Comparison of ENCODE assay signal across 7 worm cellular contexts in the genomic region with DNA sequence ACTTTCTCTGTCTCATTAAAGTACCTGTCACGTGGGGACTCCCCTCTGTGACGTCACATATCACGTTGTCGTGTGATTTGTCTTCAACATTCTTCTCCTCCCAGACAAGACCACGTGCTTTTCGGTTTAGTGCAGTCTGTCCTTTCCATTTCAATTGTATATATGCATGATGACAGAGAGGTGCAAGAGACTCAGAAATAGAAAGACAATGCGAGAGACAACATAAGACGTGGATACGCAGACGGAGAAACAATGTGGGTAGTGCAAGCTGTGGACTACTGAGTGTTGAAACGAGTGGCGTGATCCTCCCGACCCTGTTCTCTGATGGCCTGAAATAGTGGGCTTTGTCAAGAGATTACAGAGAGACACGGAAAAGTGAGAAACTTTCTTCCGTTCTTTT.
TF ChIP-seq lines count a peak whose summit lies in the region.

No protein-coding gene starts in this region.

TF ChIP-seq in whole organism, L1 larva, 84 proteins besides CTCF, POLR2A, EP300 and RAD21 (continued from another document and continues in another):
- TF ChIP-seq mep-1 (tag; optimal IDR thresholded peaks at IDR 0.05; lab: Kevin White, UChicago) (peak; percentile 99), fkh-10 (GFP tag; optimal IDR thresholded peaks at IDR 0.05; lab: Kevin White, UChicago) (peak; percentile 54), lsy-2 (tag; optimal IDR thresholded peaks at IDR 0.05; lab: Kevin White, UChicago) (peak; percentile 91 to 92), irx-1 (tag; optimal IDR thresholded peaks at IDR 0.05; lab: Kevin White, UChicago) (peak; percentile 94), lin-14 (GFP tag; optimal IDR thresholded peaks at IDR 0.05; lab: Kevin White, UChicago) (peak; percentile 99), pqm-1 (tag; optimal IDR thresholded peaks at IDR 0.05; lab: Kevin White, UChicago) (no peak), Y116A8C.19 (tag; optimal IDR thresholded peaks at IDR 0.05; lab: Kevin White, UChicago; ENCODE audit: borderline replicate concordance) (no peak), snpc-4 (tag; optimal IDR thresholded peaks at IDR 0.05; lab: Kevin White, UChicago) (peak; percentile 84), nhr-20 (tag; optimal IDR thresholded peaks at IDR 0.05; lab: Kevin White, UChicago) (peak; percentile 99), nhr-84 (tag; optimal IDR thresholded peaks at IDR 0.05; lab: Kevin White, UChicago) (no peak), nhr-47 (tag; optimal IDR thresholded peaks at IDR 0.05; lab: Kevin White, UChicago) (peak; percentile 97), unc-30 (tag; optimal IDR thresholded peaks at IDR 0.05; lab: Kevin White, UChicago) (no peak), nhr-19 (GFP tag; conservative IDR thresholded peaks at IDR 0.05; lab: Robert Waterston, UW) (peak; percentile 95), egl-27 (tag; optimal IDR thresholded peaks at IDR 0.05; lab: Kevin White, UChicago) (peak; percentile 40 to 58), zip-4 (GFP tag; optimal IDR thresholded peaks at IDR 0.05; lab: Kevin White, UChicago) (peak; percentile 68), efl-1 (optimal IDR thresholded peaks at IDR 0.05; lab: Kevin White, UChicago) (peak; percentile 85 to 89), efl-1 (GFP tag; optimal IDR thresholded peaks at IDR 0.05 in 1 of 2; lab: Kevin White, UChicago) (peak; percentile 72 to 97)

TF ChIP-seq in whole organism, L2 larva, 48 proteins besides CTCF, POLR2A, EP300 and RAD21 (continued from another document and continues in another):
- TF ChIP-seq mab-5 (tag; optimal IDR thresholded peaks at IDR 0.05; lab: Kevin White, UChicago) (peak; percentile 81), nhr-21 (tag; optimal IDR thresholded peaks at IDR 0.05; lab: Kevin White, UChicago) (peak; percentile 98), lsy-2 (tag; optimal IDR thresholded peaks at IDR 0.05; lab: Kevin White, UChicago) (peak; percentile 64 to 95), aly-2 (tag; optimal IDR thresholded peaks at IDR 0.05; lab: Kevin White, UChicago) (no peak), lin-11 (tag; optimal IDR thresholded peaks at IDR 0.05; lab: Kevin White, UChicago) (peak; percentile 62), mdl-1 (tag; optimal IDR thresholded peaks at IDR 0.05; lab: Kevin White, UChicago) (peak; percentile 98 to 99), egl-27 (tag; optimal IDR thresholded peaks at IDR 0.05; lab: Kevin White, UChicago) (peak; percentile 87), nhr-77 (tag; optimal IDR thresholded peaks at IDR 0.05; lab: Kevin White, UChicago) (no peak), nhr-12 (tag; optimal IDR thresholded peaks at IDR 0.05; lab: Kevin White, UChicago) (no peak), ztf-1 (GFP tag; conservative IDR thresholded peaks at IDR 0.05; lab: Robert Waterston, UW) (no peak), C34F6.9 (tag; optimal IDR thresholded peaks at IDR 0.05; lab: Kevin White, UChicago) (peak; percentile 99), unc-55 (GFP tag; optimal IDR thresholded peaks at IDR 0.05; lab: Kevin White, UChicago) (peak; percentile 80), unc-62 (GFP tag; optimal IDR thresholded peaks at IDR 0.05; lab: Kevin White, UChicago) (peak; percentile 88), gmeb-1 (tag; optimal IDR thresholded peaks at IDR 0.05; lab: Kevin White, UChicago) (peak; percentile 89), F13H6.1 (tag; optimal IDR thresholded peaks at IDR 0.05; lab: Kevin White, UChicago) (peak; percentile 97), elt-1 (tag; optimal IDR thresholded peaks at IDR 0.05; lab: Kevin White, UChicago) (peak; percentile 28), peb-1 (tag; optimal IDR thresholded peaks at IDR 0.05; lab: Kevin White, UChicago) (no peak), skn-1 (tag; optimal IDR thresholded peaks at IDR 0.05; lab: Kevin White, UChicago) (peak; percentile 53), nhr-11 (tag; optimal IDR thresholded peaks at IDR 0.05; lab: Kevin White, UChicago) (no peak)

TF ChIP-seq in whole organism, L3 larva, 47 proteins besides CTCF, POLR2A, EP300 and RAD21 (continued from another document and continues in another):
- no peak for TF ChIP-seq nhr-237 (tag; optimal IDR thresholded peaks at IDR 0.05; lab: Kevin White, UChicago)
- TF ChIP-seq zag-1 (tag; optimal IDR thresholded peaks at IDR 0.05; lab: Kevin White, UChicago), result no peak
- TF ChIP-seq daf-12 (tag; optimal IDR thresholded peaks at IDR 0.05; lab: Kevin White, UChicago), result no peak
- no peak for TF ChIP-seq ceh-82 (tag; optimal IDR thresholded peaks at IDR 0.05; lab: Kevin White, UChicago)
- peak; percentile 69 for TF ChIP-seq elt-1 (tag; optimal IDR thresholded peaks at IDR 0.05; lab: Kevin White, UChicago)
- no peak for TF ChIP-seq fkh-2 (tag; optimal IDR thresholded peaks at IDR 0.05; lab: Kevin White, UChicago)
- TF ChIP-seq nhr-43 (tag; optimal IDR thresholded peaks at IDR 0.05; lab: Kevin White, UChicago; ENCODE audit: poor library complexity, severe bottlenecking), result peak; percentile 96
- peak; percentile 86 for TF ChIP-seq hmg-11 (tag; optimal IDR thresholded peaks at IDR 0.05; lab: Kevin White, UChicago)
- TF ChIP-seq tbx-2 (tag; optimal IDR thresholded peaks at IDR 0.05; lab: Kevin White, UChicago), result peak; percentile 92
- peak; percentile 94 for TF ChIP-seq nfya-1 (tag; optimal IDR thresholded peaks at IDR 0.05; lab: Kevin White, UChicago; ENCODE audit: insufficient read depth)
- peak; percentile 68 for TF ChIP-seq nhr-11 (tag; optimal IDR thresholded peaks at IDR 0.05; lab: Kevin White, UChicago)
- no peak for TF ChIP-seq aly-2 (tag; optimal IDR thresholded peaks at IDR 0.05; lab: Kevin White, UChicago)
- TF ChIP-seq elt-3 (tag; optimal IDR thresholded peaks at IDR 0.05; lab: Kevin White, UChicago), result peak in 1 of 3 experiments; percentile 34
- peak; percentile 93 for TF ChIP-seq lsy-12 (tag; optimal IDR thresholded peaks at IDR 0.05; lab: Kevin White, UChicago)
- peak; percentile 56 for TF ChIP-seq lin-15B (tag; optimal IDR thresholded peaks at IDR 0.05; lab: Kevin White, UChicago)
- TF ChIP-seq elt-2 (tag; optimal IDR thresholded peaks at IDR 0.05; lab: Kevin White, UChicago), result peak; percentile 94
- no peak for TF ChIP-seq ceh-9 (tag; optimal IDR thresholded peaks at IDR 0.05; lab: Kevin White, UChicago)
- TF ChIP-seq nhr-67 (tag; optimal IDR thresholded peaks at IDR 0.05; lab: Kevin White, UChicago), result no peak
- TF ChIP-seq jun-1 (tag; optimal IDR thresholded peaks at IDR 0.05; lab: Kevin White, UChicago), result peak; percentile 95

TF ChIP-seq in whole organism, L4 larva, 104 proteins besides CTCF, POLR2A, EP300 and RAD21 (continued from another document and continues in another):
- TF ChIP-seq lin-15B (tag; optimal IDR thresholded peaks at IDR 0.05; lab: Kevin White, UChicago) (no peak), unc-130 (GFP tag; optimal IDR thresholded peaks at IDR 0.05; lab: Kevin White, UChicago) (no peak), daf-12 (tag; optimal IDR thresholded peaks at IDR 0.05; lab: Kevin White, UChicago) (no peak), lin-29 (GFP tag; IDR thresholded peaks at IDR 0.05; lab: Robert Waterston, UW) (peak; percentile 67; the same call in 1 of the 2 replicates), lir-3 (tag; optimal IDR thresholded peaks at IDR 0.05; lab: Kevin White, UChicago) (no peak), madf-9 (GFP tag; conservative IDR thresholded peaks at IDR 0.05; lab: Robert Waterston, UW) (0 out of 2 replicates have a peak, but pooled peaks have one; percentile 44), nhr-77 (tag; optimal IDR thresholded peaks at IDR 0.05; lab: Kevin White, UChicago) (no peak), nhr-10 (tag; optimal IDR thresholded peaks at IDR 0.05; lab: Kevin White, UChicago) (peak; percentile 38), daf-16 (GFP tag; optimal IDR thresholded peaks at IDR 0.05; lab: Kevin White, UChicago) (peak; percentile 62 to 79), daf-16 (tag; optimal IDR thresholded peaks at IDR 0.05; lab: Kevin White, UChicago) (peak; percentile 89), mdl-1 (tag; optimal IDR thresholded peaks at IDR 0.05; lab: Kevin White, UChicago) (peak; percentile 99), Y75B8A.6 (GFP tag; IDR thresholded peaks at IDR 0.05; lab: Robert Waterston, UW) (peak; percentile 52; the same call in 1 of the 2 replicates), fos-1 (tag; optimal IDR thresholded peaks at IDR 0.05; lab: Kevin White, UChicago) (peak; percentile 14), mxl-3 (GFP tag; optimal IDR thresholded peaks at IDR 0.05; lab: Kevin White, UChicago) (peak; percentile 99), ztf-7 (tag; optimal IDR thresholded peaks at IDR 0.05; lab: Kevin White, UChicago) (peak; percentile 75), ceh-44 (GFP tag; IDR thresholded peaks at IDR 0.05; lab: Robert Waterston, UW) (no peak), zfp-2 (tag; optimal IDR thresholded peaks at IDR 0.05; lab: Kevin White, UChicago) (peak; percentile 82), ceh-82 (tag; optimal IDR thresholded peaks at IDR 0.05; lab: Kevin White, UChicago) (no peak), Y105C5A.15 (GFP tag; IDR thresholded peaks at IDR 0.05; lab: Robert Waterston, UW) (no peak)

TF ChIP-seq in whole organism, late embryonic, 69 proteins besides CTCF, POLR2A, EP300 and RAD21 (continued from another document and continues in another):
- peak; percentile 68 for TF ChIP-seq ref-2 (tag; optimal IDR thresholded peaks at IDR 0.05; lab: Kevin White, UChicago)
- TF ChIP-seq pax-1 (tag; optimal IDR thresholded peaks at IDR 0.05; lab: Kevin White, UChicago), result no peak
- TF ChIP-seq ceh-19 (GFP tag; optimal IDR thresholded peaks at IDR 0.05; lab: Kevin White, UChicago), result no peak
- peak; percentile 38 for TF ChIP-seq pros-1 (tag; optimal IDR thresholded peaks at IDR 0.05; lab: Kevin White, UChicago)
- no peak for TF ChIP-seq pha-2 (tag; optimal IDR thresholded peaks at IDR 0.05; lab: Kevin White, UChicago)
- no peak for TF ChIP-seq C38D4.7 (GFP tag; optimal IDR thresholded peaks at IDR 0.05; lab: Kevin White, UChicago)
- no peak for TF ChIP-seq eyg-1 (tag; optimal IDR thresholded peaks at IDR 0.05; lab: Kevin White, UChicago)
- peak; percentile 47 for TF ChIP-seq ceh-30 (tag; optimal IDR thresholded peaks at IDR 0.05; lab: Kevin White, UChicago)
- TF ChIP-seq ceh-31 (tag; optimal IDR thresholded peaks at IDR 0.05; lab: Kevin White, UChicago), result peak; percentile 56
- peak; percentile 25 for TF ChIP-seq dve-1 (tag; optimal IDR thresholded peaks at IDR 0.05; lab: Kevin White, UChicago)
- TF ChIP-seq ahr-1 (tag; optimal IDR thresholded peaks at IDR 0.05; lab: Kevin White, UChicago), result no peak
- TF ChIP-seq pqm-1 (tag; optimal IDR thresholded peaks at IDR 0.05; lab: Kevin White, UChicago), result no peak
- TF ChIP-seq Y22D7AL.16 (tag; optimal IDR thresholded peaks at IDR 0.05; lab: Kevin White, UChicago), result no peak
- no peak for TF ChIP-seq ceh-45 (GFP tag; IDR thresholded peaks at IDR 0.05; lab: Robert Waterston, UW)
- TF ChIP-seq tbx-7 (tag; optimal IDR thresholded peaks at IDR 0.05; lab: Kevin White, UChicago), result no peak
- peak; percentile 96 for TF ChIP-seq hlh-30 (tag; optimal IDR thresholded peaks at IDR 0.05; lab: Kevin White, UChicago; ENCODE audit: insufficient read depth)
- TF ChIP-seq ceh-6 (GFP tag; optimal IDR thresholded peaks at IDR 0.05; lab: Kevin White, UChicago), result no peak
- TF ChIP-seq nhr-11 (tag; optimal IDR thresholded peaks at IDR 0.05; lab: Kevin White, UChicago), result no peak
- no peak for TF ChIP-seq ama-1 (optimal IDR thresholded peaks at IDR 0.05; lab: Kevin White, UChicago)
- no peak for TF ChIP-seq F13H6.1 (tag; optimal IDR thresholded peaks at IDR 0.05; lab: Kevin White, UChicago)
- no peak for TF ChIP-seq hlh-15 (tag; optimal IDR thresholded peaks at IDR 0.05; lab: Kevin White, UChicago)

TF ChIP-seq in whole organism, mixed stage, embryonic, 35 proteins besides CTCF, POLR2A, EP300 and RAD21 (continued from another document):
- TF ChIP-seq drap-1 (GFP tag; optimal IDR thresholded peaks at IDR 0.05; lab: Kevin White, UChicago), result peak; percentile 0
- TF ChIP-seq lsy-2 (tag; optimal IDR thresholded peaks at IDR 0.05; lab: Kevin White, UChicago), result peak; percentile 39
- peak; percentile 6 for TF ChIP-seq M03D4.4 (tag; optimal IDR thresholded peaks at IDR 0.05; lab: Kevin White, UChicago)
- no peak for TF ChIP-seq ceh-43 (GFP tag; optimal IDR thresholded peaks at IDR 0.05; lab: Kevin White, UChicago)
- TF ChIP-seq ztf-11 (tag; optimal IDR thresholded peaks at IDR 0.05; lab: Kevin White, UChicago), result no peak
- TF ChIP-seq sem-2 (GFP tag; optimal IDR thresholded peaks at IDR 0.05; lab: Kevin White, UChicago), result no peak
- TF ChIP-seq elt-1 (tag; optimal IDR thresholded peaks at IDR 0.05; lab: Kevin White, UChicago; ENCODE audit: borderline replicate concordance, insufficient read depth), result no peak
- TF ChIP-seq elt-3 (tag; optimal IDR thresholded peaks at IDR 0.05; lab: Kevin White, UChicago), result peak; percentile 61
- peak; percentile 77 for TF ChIP-seq ces-1 (GFP tag; optimal IDR thresholded peaks at IDR 0.05; lab: Kevin White, UChicago)
- TF ChIP-seq nhr-12 (tag; optimal IDR thresholded peaks at IDR 0.05; lab: Kevin White, UChicago), result no peak
- TF ChIP-seq unc-62 (GFP tag; optimal IDR thresholded peaks at IDR 0.05; lab: Kevin White, UChicago), result peak; percentile 78
- TF ChIP-seq nhr-2 (tag; optimal IDR thresholded peaks at IDR 0.05; lab: Kevin White, UChicago), result no peak
- TF ChIP-seq cnd-1 (tag; optimal IDR thresholded peaks at IDR 0.05; lab: Kevin White, UChicago), result peak; percentile 15
- no peak for TF ChIP-seq sptf-1 (tag; optimal IDR thresholded peaks at IDR 0.05; lab: Kevin White, UChicago)
- no peak for TF ChIP-seq hlh-1 (tag; optimal IDR thresholded peaks at IDR 0.05; lab: Kevin White, UChicago)
- no peak for TF ChIP-seq flh-1 (GFP tag; optimal IDR thresholded peaks at IDR 0.05; lab: Kevin White, UChicago)
- TF ChIP-seq lin-32 (GFP tag; optimal IDR thresholded peaks at IDR 0.05; lab: Kevin White, UChicago), result no peak
- peak; percentile 33 for TF ChIP-seq nhr-237 (tag; optimal IDR thresholded peaks at IDR 0.05; lab: Kevin White, UChicago)
- TF ChIP-seq mls-2 (tag; optimal IDR thresholded peaks at IDR 0.05; lab: Kevin White, UChicago), result no peak
TF ChIP-seq in whole organism, mixed stage, embryonic: peak in this region for 15.

TF ChIP-seq in whole organism, young adult, 124 proteins besides CTCF, POLR2A, EP300 and RAD21 (continued from another document and continues in another):
- TF ChIP-seq nfya-1 (tag; optimal IDR thresholded peaks at IDR 0.05; lab: Kevin White, UChicago; ENCODE audit: borderline replicate concordance, insufficient read depth) (no peak), ztf-22 (GFP tag; optimal IDR thresholded peaks at IDR 0.05; lab: Kevin White, UChicago) (peak; percentile 89), madf-8 (GFP tag; conservative IDR thresholded peaks at IDR 0.05; lab: Robert Waterston, UW) (no peak), lin-26 (GFP tag; IDR thresholded peaks at IDR 0.05; lab: Robert Waterston, UW) (peak; percentile 71; the same call in 1 of the 2 replicates), ceh-58 (GFP tag; IDR thresholded peaks at IDR 0.05; lab: Robert Waterston, UW) (no peak), K12H6.12 (tag; optimal IDR thresholded peaks at IDR 0.05; lab: Kevin White, UChicago) (peak; percentile 90), ccch-3 (GFP tag; optimal IDR thresholded peaks at IDR 0.05; lab: Kevin White, UChicago) (no peak), hsf-1 (GFP tag; IDR thresholded peaks at IDR 0.05; lab: Robert Waterston, UW) (no peak), snpc-1.1 (tag; optimal IDR thresholded peaks at IDR 0.05; lab: Kevin White, UChicago; ENCODE audit: insufficient read depth) (no peak), tbx-9 (tag; optimal IDR thresholded peaks at IDR 0.05; lab: Kevin White, UChicago; ENCODE audit: borderline replicate concordance) (no peak), bed-2 (GFP tag; IDR thresholded peaks at IDR 0.05; lab: Robert Waterston, UW) (no peak), rcor-1 (GFP tag; IDR thresholded peaks at IDR 0.05; lab: Robert Waterston, UW) (peak; percentile 55; the same call in 1 of the 2 replicates), pha-4 (tag; optimal IDR thresholded peaks at IDR 0.05; lab: Kevin White, UChicago) (no peak), ceh-40 (GFP tag; IDR thresholded peaks at IDR 0.05; lab: Robert Waterston, UW) (0 out of 2 replicates have a peak, but pooled peaks have one; percentile 41), ztf-6 (GFP tag; IDR thresholded peaks at IDR 0.05; lab: Robert Waterston, UW) (no peak), sptf-2 (GFP tag; optimal IDR thresholded peaks at IDR 0.05; lab: Kevin White, UChicago) (peak; percentile 5), Y95B8A.8 (GFP tag; IDR thresholded peaks at IDR 0.05; lab: Robert Waterston, UW) (peak; percentile 77; the same call in 1 of the 2 replicates), snpc-4 (GFP tag; optimal IDR thresholded peaks at IDR 0.05; lab: Kevin White, UChicago) (no peak), snpc-4 (tag; optimal IDR thresholded peaks at IDR 0.05; lab: Kevin White, UChicago) (peak; percentile 25 to 73 (median 66)), efl-1 (GFP tag; optimal IDR thresholded peaks at IDR 0.05; lab: Kevin White, UChicago) (no peak), sdz-38 (tag; optimal IDR thresholded peaks at IDR 0.05; lab: Kevin White, UChicago) (no peak), dpff-1 (tag; optimal IDR thresholded peaks at IDR 0.05; lab: Kevin White, UChicago) (peak; percentile 52), nfyb-1 (GFP tag; IDR thresholded peaks at IDR 0.05; lab: Robert Waterston, UW) (peak; percentile 91), chd-7 (tag; optimal IDR thresholded peaks at IDR 0.05; lab: Kevin White, UChicago) (peak; percentile 97), lsl-1 (GFP tag; optimal IDR thresholded peaks at IDR 0.05; lab: Kevin White, UChicago) (no peak)
